Worm (Caenorhabditis elegans) whole organism, L4/young adult: Measurements from ENCODE around the gene prmt-5.
A peak's percentile ranks its signal among the peaks of the same experiment; 100 is the strongest.

ENCODE experiments used
- W03F9.2 ChIP-seq: fragments of 150-350 bp; optimal IDR thresholded peaks from 2 replicates; lab custom pipeline; 2014; ENCODE audit warnings: missing biosample characterization, missing genetic modification characterization
- dao-5 ChIP-seq: sonication (generic microtip); optimal IDR thresholded peaks from 2 replicates; lab custom pipeline; 2016; ENCODE audit warnings: missing genotype, missing genetic modification characterization, moderate library complexity, missing compliant biosample characterization
- him-1 ChIP-seq: sonication (generic microtip); optimal IDR thresholded peaks from 2 replicates; lab custom pipeline; 2016; ENCODE audit warnings: missing genotype, missing genetic modification reagents, missing genetic modification characterization, missing compliant biosample characterization

Gene prmt-5

ce11 chrIII:5263299-5263993, 33.1 kb downstream of the prmt-5 start, which contains the start of the genes C34E10.9 and hap-1:
TSS of gene C34E10.9 (minus strand) at chrIII:5263399.
TSS of gene hap-1 (plus strand) at chrIII:5263943.
- TF ChIP-seq him-1 (tag; lab: Kevin White, UChicago) (no peak), dao-5 (tag; lab: Kevin White, UChicago) (no peak), W03F9.2 (tag; lab: Kevin White, UChicago) (no peak)

- TF ChIP-seq him-1 (tag; lab: Kevin White, UChicago) (no peak), dao-5 (tag; lab: Kevin White, UChicago) (no peak), W03F9.2 (tag; lab: Kevin White, UChicago) (no peak)
Observed at ce11 chrIII:5264813-5265212, 34.5 kb downstream of the prmt-5 start, which contains the start of gene gro-1. TSS of gene gro-1 (plus strand) at chrIII:5265113.

- TF ChIP-seq dao-5 (tag; lab: Kevin White, UChicago) (no peak), W03F9.2 (tag; lab: Kevin White, UChicago) (no peak), him-1 (tag; lab: Kevin White, UChicago) (no peak)
Observed at ce11 chrIII:5267217-5267906, 37.0 kb downstream of the prmt-5 start, which contains the start of gene ZC395.5. TSS of gene ZC395.5 (plus strand) at chrIII:5267848.

- TF ChIP-seq him-1 (tag; lab: Kevin White, UChicago) (no peak), dao-5 (tag; lab: Kevin White, UChicago) (no peak), W03F9.2 (tag; lab: Kevin White, UChicago) (no peak)
Observed at ce11 chrIII:5268486-5268885, 38.1 kb downstream of the prmt-5 start.

ce11 chrIII:5269814-5270213, 39.5 kb downstream of the prmt-5 start, which contains the start of gene ZC395.4:
TSS of gene ZC395.4 (plus strand) at chrIII:5270114.
- TF ChIP-seq W03F9.2 (tag; lab: Kevin White, UChicago): no peak
- TF ChIP-seq him-1 (tag; lab: Kevin White, UChicago): no peak
- no peak for TF ChIP-seq dao-5 (tag; lab: Kevin White, UChicago)

ce11 chrIII:5273396-5273857, 43.1 kb downstream of the prmt-5 start, which contains the start of gene ztf-8:
TSS of gene ztf-8 (minus strand) at chrIII:5273471.
- TF ChIP-seq W03F9.2 (tag; lab: Kevin White, UChicago) (no peak), him-1 (tag; lab: Kevin White, UChicago) (no peak), dao-5 (tag; lab: Kevin White, UChicago) (no peak)

- TF ChIP-seq W03F9.2 (tag; lab: Kevin White, UChicago): no peak
- no peak for TF ChIP-seq dao-5 (tag; lab: Kevin White, UChicago)
- TF ChIP-seq him-1 (tag; lab: Kevin White, UChicago): no peak
Observed at ce11 chrIII:5274250-5274649, 43.9 kb downstream of the prmt-5 start.

- peak; percentile 75 for TF ChIP-seq W03F9.2 (tag; lab: Kevin White, UChicago)
- TF ChIP-seq him-1 (tag; lab: Kevin White, UChicago): no peak
Observed at ce11 chrIII:5274715-5275355, 44.5 kb downstream of the prmt-5 start, which contains the start of the genes daf-41 and toc-1. TSS of gene daf-41 (minus strand) at chrIII:5274765. TSS of gene toc-1 (plus strand) at chrIII:5275251.

- TF ChIP-seq him-1 (tag; lab: Kevin White, UChicago): no peak
- no peak for TF ChIP-seq W03F9.2 (tag; lab: Kevin White, UChicago)
- TF ChIP-seq dao-5 (tag; lab: Kevin White, UChicago): no peak
Observed at ce11 chrIII:5277740-5278139, 47.4 kb downstream of the prmt-5 start, which contains the start of gene clk-1. TSS of gene clk-1 (plus strand) at chrIII:5277894.

- TF ChIP-seq dao-5 (tag; lab: Kevin White, UChicago) (no peak), W03F9.2 (tag; lab: Kevin White, UChicago) (no peak), him-1 (tag; lab: Kevin White, UChicago) (no peak)
Observed at ce11 chrIII:5280228-5280627, 49.9 kb downstream of the prmt-5 start.
